Worm (Caenorhabditis elegans) whole organism, late embryonic: ENCODE results near the gene ZC449.4.

ENCODE experiments used
- C08G9.2 ChIP-seq: sonication (generic microtip); optimal IDR thresholded peaks from 2 replicates; lab custom pipeline; 2016; ENCODE audit warnings: mild to moderate bottlenecking, missing genetic modification characterization, moderate library complexity, missing compliant biosample characterization
- C38D4.7 ChIP-seq: fragments of 200-800 bp; sonication (Bioruptor generic); optimal IDR thresholded peaks from 2 replicates; lab custom pipeline; 2018; ENCODE audit warnings: mild to moderate bottlenecking, missing genetic modification characterization, moderate library complexity, missing compliant biosample characterization
- K09A11.1 ChIP-seq: sonication (generic microtip); optimal IDR thresholded peaks from 2 replicates; lab custom pipeline; 2017; ENCODE audit warnings: antibody characterized with exemption, mild to moderate bottlenecking, missing genetic modification characterization, missing compliant biosample characterization; ENCODE audit not compliant: insufficient read depth
- ama-1 ChIP-seq: fragments of 150-350 bp; optimal IDR thresholded peaks from 2 replicates; lab custom pipeline; 2014
- ceh-14 ChIP-seq: sonication (generic microtip); optimal IDR thresholded peaks from 2 replicates; lab custom pipeline; 2016; ENCODE audit warnings: missing genotype, missing genetic modification characterization, missing compliant biosample characterization
- ceh-18 ChIP-seq: sonication (generic microtip); optimal IDR thresholded peaks from 2 replicates; lab custom pipeline; 2016; ENCODE audit warnings: missing genetic modification characterization, missing compliant biosample characterization
- ceh-19 ChIP-seq: fragments of 200-800 bp; sonication (Bioruptor generic); optimal IDR thresholded peaks from 2 replicates; lab custom pipeline; 2018; ENCODE audit warnings: mild to moderate bottlenecking, missing genetic modification characterization, missing compliant biosample characterization
- ceh-22 ChIP-seq: sonication (generic microtip); optimal IDR thresholded peaks from 2 replicates; lab custom pipeline; 2017; ENCODE audit warnings: missing biosample characterization, missing genetic modification characterization
- ceh-31 ChIP-seq: sonication (generic microtip); optimal IDR thresholded peaks from 2 replicates; lab custom pipeline; 2016; ENCODE audit warnings: missing genetic modification characterization, missing compliant biosample characterization
- ceh-45 ChIP-seq: fragments of 200-800 bp; sonication (Bioruptor generic); IDR thresholded peaks from 2 replicates; pipeline ENCODE4 v1.3.6; 2022; ENCODE audit warnings: missing genetic modification reagents, missing genetic modification characterization, missing compliant biosample characterization
- ceh-48 ChIP-seq: sonication (generic microtip); optimal IDR thresholded peaks from 2 replicates; lab custom pipeline; 2016; ENCODE audit warnings: missing genetic modification characterization, inconsistent platforms, missing compliant biosample characterization
- ceh-9 ChIP-seq: sonication (generic microtip); optimal IDR thresholded peaks from 2 replicates; lab custom pipeline; 2016; ENCODE audit warnings: mild to moderate bottlenecking, missing genetic modification characterization, inconsistent platforms, missing compliant biosample characterization
- che-1 ChIP-seq: sonication (generic microtip); optimal IDR thresholded peaks from 2 replicates; lab custom pipeline; 2016; ENCODE audit warnings: mild to moderate bottlenecking, missing genetic modification characterization, missing compliant biosample characterization
- dmd-4 ChIP-seq: sonication (generic microtip); optimal IDR thresholded peaks from 2 replicates; lab custom pipeline; 2016; ENCODE audit warnings: borderline replicate concordance, missing genetic modification characterization, missing compliant biosample characterization
- dve-1 ChIP-seq: sonication (generic microtip); optimal IDR thresholded peaks from 2 replicates; lab custom pipeline; 2017; ENCODE audit warnings: antibody characterized with exemption, mild to moderate bottlenecking, missing genetic modification characterization, missing compliant biosample characterization
- elt-2 ChIP-seq: sonication (generic microtip); optimal IDR thresholded peaks from 2 replicates; lab custom pipeline; 2016; ENCODE audit warnings: missing genetic modification reagents, missing genetic modification characterization, missing compliant biosample characterization
- fax-1 ChIP-seq: sonication (generic microtip); optimal IDR thresholded peaks from 2 replicates; lab custom pipeline; 2016; ENCODE audit warnings: missing genotype, missing genetic modification characterization, missing compliant biosample characterization
- fkh-6 ChIP-seq: sonication (generic microtip); optimal IDR thresholded peaks from 2 replicates; lab custom pipeline; 2016; ENCODE audit warnings: missing genetic modification characterization, missing compliant biosample characterization
- gmeb-2 ChIP-seq: sonication (generic microtip); optimal IDR thresholded peaks from 2 replicates; lab custom pipeline; 2016; ENCODE audit warnings: missing genetic modification characterization, inconsistent platforms, missing compliant biosample characterization
- hlh-15 ChIP-seq: sonication (generic microtip); optimal IDR thresholded peaks from 2 replicates; lab custom pipeline; 2016; ENCODE audit warnings: missing genetic modification characterization, missing compliant biosample characterization
- lim-6 ChIP-seq: sonication (generic microtip); optimal IDR thresholded peaks from 2 replicates; lab custom pipeline; 2016; ENCODE audit warnings: missing genetic modification characterization, missing compliant biosample characterization
- lin-11 ChIP-seq: fragments of 200-800 bp; sonication (Bioruptor generic); optimal IDR thresholded peaks from 2 replicates; lab custom pipeline; 2018; ENCODE audit warnings: mild to moderate bottlenecking, missing genetic modification characterization, missing compliant biosample characterization
- mec-3 ChIP-seq: sonication (generic microtip); optimal IDR thresholded peaks from 2 replicates; lab custom pipeline; 2016; ENCODE audit warnings: borderline replicate concordance, missing genetic modification characterization, missing compliant biosample characterization
- nfya-1 ChIP-seq: sonication (generic microtip); optimal IDR thresholded peaks from 2 replicates; lab custom pipeline; 2017; ENCODE audit warnings: missing genetic modification characterization, mild to moderate bottlenecking, missing compliant biosample characterization, antibody characterized with exemption, moderate library complexity
- npax-4 ChIP-seq: sonication (generic microtip); optimal IDR thresholded peaks from 2 replicates; lab custom pipeline; 2016; ENCODE audit warnings: missing genetic modification characterization, missing compliant biosample characterization
- pag-3 ChIP-seq: sonication (generic microtip); optimal IDR thresholded peaks from 2 replicates; lab custom pipeline; 2016; ENCODE audit warnings: missing compliant biosample characterization, missing genetic modification characterization, borderline replicate concordance
- pat-9 ChIP-seq: fragments of 200-800 bp; sonication (Bioruptor generic); optimal IDR thresholded peaks from 2 replicates; lab custom pipeline; 2018; ENCODE audit warnings: mild to moderate bottlenecking, missing genetic modification characterization, moderate library complexity, missing compliant biosample characterization
- pax-1 ChIP-seq: fragments of 150-350 bp; optimal IDR thresholded peaks from 2 replicates; lab custom pipeline; 2014; ENCODE audit warnings: missing biosample characterization, missing genetic modification characterization
- pqm-1 ChIP-seq: sonication (generic microtip); optimal IDR thresholded peaks from 2 replicates; lab custom pipeline; 2016; ENCODE audit warnings: missing genetic modification characterization, missing compliant biosample characterization
- ref-2 ChIP-seq: sonication (generic microtip); optimal IDR thresholded peaks from 2 replicates; lab custom pipeline; 2016; ENCODE audit warnings: missing genetic modification characterization, missing compliant biosample characterization
- sdc-2 ChIP-seq: sonication (generic microtip); optimal IDR thresholded peaks from 2 replicates; lab custom pipeline; 2016; ENCODE audit warnings: missing genotype, missing genetic modification characterization, missing compliant biosample characterization
- sox-2 ChIP-seq: fragments of 200-800 bp; sonication (Bioruptor generic); IDR thresholded peaks from 2 replicates; pipeline ENCODE4 v1.3.6; 2022; ENCODE audit warnings: missing genetic modification reagents, missing genetic modification characterization, missing compliant biosample characterization
- sox-4 ChIP-seq: sonication (generic microtip); optimal IDR thresholded peaks from 2 replicates; lab custom pipeline; 2017; ENCODE audit warnings: mild to moderate bottlenecking, missing genetic modification characterization, inconsistent platforms, missing compliant biosample characterization
- syd-9 ChIP-seq: sonication (generic microtip); optimal IDR thresholded peaks from 2 replicates; lab custom pipeline; 2016; ENCODE audit warnings: mild to moderate bottlenecking, missing genetic modification characterization, moderate library complexity, missing compliant biosample characterization
- tbx-2 ChIP-seq: sonication (generic microtip); optimal IDR thresholded peaks from 2 replicates; lab custom pipeline; 2016; ENCODE audit warnings: missing genetic modification characterization, missing compliant biosample characterization
- ttx-3 ChIP-seq: sonication (generic microtip); optimal IDR thresholded peaks from 2 replicates; lab custom pipeline; 2016; ENCODE audit warnings: missing genetic modification reagents, missing genetic modification characterization, missing compliant biosample characterization
- unc-3 ChIP-seq, 2 experiments: fragments of 200-800 bp in 1 of 2; sonication (Bioruptor generic) in 1 of 2; sonication (generic microtip) in 1 of 2; conservative IDR thresholded peaks in 1 of 2; optimal IDR thresholded peaks in 1 of 2; 2 replicates each; pipeline versions ENCODE4 v1.3.6 to Lab custom; 2016 to 2022; ENCODE audit warnings: missing compliant biosample characterization in 2 of 2, missing genetic modification characterization in 2 of 2, missing genetic modification reagents in 1 of 2
- unc-55 ChIP-seq: sonication (generic microtip); optimal IDR thresholded peaks from 2 replicates; lab custom pipeline; 2017; ENCODE audit warnings: missing biosample characterization, missing genetic modification reagents, missing genetic modification characterization

Gene ZC449.4

DNA sequence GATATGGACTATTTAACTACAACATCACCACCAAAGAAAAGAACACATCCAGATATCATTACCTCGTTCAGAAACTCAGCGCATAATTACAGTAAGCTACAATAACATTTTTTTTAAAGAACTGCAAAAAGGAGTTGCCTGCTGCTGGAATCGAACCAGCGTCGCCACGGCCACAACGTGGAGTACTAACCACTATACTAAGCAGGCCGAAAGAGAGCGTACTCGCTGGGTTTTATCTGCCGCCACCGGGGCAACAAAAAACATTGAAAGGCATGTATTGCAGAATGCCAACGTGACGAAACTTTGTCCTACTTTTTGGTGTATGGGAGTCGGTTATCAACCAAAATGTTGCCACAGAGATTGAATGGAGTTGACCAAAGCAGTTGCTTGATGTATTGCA lies 11.1 kb downstream of the ZC449.4 start (continued):
- TF ChIP-seq pat-9 (tag; lab: Kevin White, UChicago) (no peak), mec-3 (tag; lab: Kevin White, UChicago) (no peak), fax-1 (tag; lab: Kevin White, UChicago) (peak; percentile 6), syd-9 (tag; lab: Kevin White, UChicago) (no peak), lim-6 (no peak), lin-11 (tag; lab: Kevin White, UChicago) (peak; percentile 24), K09A11.1 (tag; lab: Kevin White, UChicago) (no peak), unc-55 (GFP tag; lab: Kevin White, UChicago) (no peak), ceh-22 (no peak), sox-2 (peak; percentile 52), ceh-18 (peak; percentile 52), unc-3 (GFP tag; conservative IDR thresholded peaks at IDR 0.05; lab: Robert Waterston, UW) (0 out of 2 replicates have a peak, but pooled peaks have one; percentile 25), unc-3 (tag; optimal IDR thresholded peaks at IDR 0.05; lab: Kevin White, UChicago) (peak; percentile 18), dmd-4 (tag; lab: Kevin White, UChicago) (no peak), C08G9.2 (tag; lab: Kevin White, UChicago) (peak; percentile 4)

- no peak for TF ChIP-seq gmeb-2
Observed at ce11 chrX:5020996-5021395, 12.8 kb downstream of the ZC449.4 start, which contains the start of gene ZC449.2. Gene ZC449.2, plus strand, starts transcription at chrX:5021285.

- peak; percentile 72 for TF ChIP-seq ceh-48 (tag; lab: Kevin White, UChicago)
- TF ChIP-seq elt-2 (tag; lab: Kevin White, UChicago): no peak
- peak; percentile 11 for TF ChIP-seq nfya-1 (tag; lab: Kevin White, UChicago)
Observed at ce11 chrX:5018062-5018653, 15.6 kb downstream of the ZC449.4 start.

- TF ChIP-seq nfya-1 (tag; lab: Kevin White, UChicago) (no peak), che-1 (tag; lab: Kevin White, UChicago) (no peak), ceh-19 (GFP tag; lab: Kevin White, UChicago) (no peak), ref-2 (tag; lab: Kevin White, UChicago) (no peak), dve-1 (tag; lab: Kevin White, UChicago) (no peak), ttx-3 (no peak), tbx-2 (no peak), dmd-4 (tag; lab: Kevin White, UChicago) (no peak), C38D4.7 (GFP tag; lab: Kevin White, UChicago) (no peak), lim-6 (no peak), sox-4 (tag; lab: Kevin White, UChicago) (no peak), sdc-2 (no peak), ama-1 (lab: Kevin White, UChicago) (no peak), fkh-6 (no peak), unc-55 (GFP tag; lab: Kevin White, UChicago) (no peak), ceh-14 (tag; lab: Kevin White, UChicago) (no peak), npax-4 (tag; lab: Kevin White, UChicago) (no peak), pag-3 (tag; lab: Kevin White, UChicago) (no peak), lin-11 (tag; lab: Kevin White, UChicago) (no peak)
Observed at ce11 chrX:5017591-5017990, 16.2 kb downstream of the ZC449.4 start, which contains the start of gene sek-3. Gene sek-3, plus strand, starts transcription at chrX:5017891.

- no peak for TF ChIP-seq ceh-9 (tag; lab: Kevin White, UChicago)
- no peak for TF ChIP-seq ceh-31 (tag; lab: Kevin White, UChicago)
- no peak for TF ChIP-seq sdc-2
- TF ChIP-seq pqm-1 (tag; lab: Kevin White, UChicago): no peak
- no peak for TF ChIP-seq dve-1 (tag; lab: Kevin White, UChicago)
- TF ChIP-seq ref-2 (tag; lab: Kevin White, UChicago): no peak
- no peak for TF ChIP-seq ceh-19 (GFP tag; lab: Kevin White, UChicago)
- TF ChIP-seq ceh-18: no peak
- no peak for TF ChIP-seq hlh-15
- no peak for TF ChIP-seq unc-55 (GFP tag; lab: Kevin White, UChicago)
- no peak for TF ChIP-seq elt-2 (tag; lab: Kevin White, UChicago)
- TF ChIP-seq ceh-45: no peak
- no peak for TF ChIP-seq fkh-6
- TF ChIP-seq pax-1 (tag; lab: Kevin White, UChicago): no peak
Observed at ce11 chrX:5015775-5016174, 18.0 kb downstream of the ZC449.4 start, which contains the start of gene ZC449.8. Gene ZC449.8, plus strand, starts transcription at chrX:5016075.
